Fruit fly (Drosophila melanogaster) whole organism, prepupa: ENCODE results near the gene Scsalpha2.

Source experiments
- CG10631 ChIP-seq: fragments of 200-800 bp; sonication (Bioruptor generic); optimal IDR thresholded peaks from 2 replicates; lab custom pipeline; 2016; ENCODE audit warnings: missing biosample characterization, missing genetic modification characterization
- CG10669 ChIP-seq: fragments of 200-800 bp; sonication (Bioruptor generic); optimal IDR thresholded peaks from 3 replicates; lab custom pipeline; 2018; ENCODE audit warnings: missing biosample characterization, mild to moderate bottlenecking, missing genetic modification characterization, moderate library complexity
- CG11294 ChIP-seq: fragments of 200-800 bp; sonication (Bioruptor generic); IDR thresholded peaks from 2 replicates; pipeline ENCODE4 v1.3.6; 2022; ENCODE audit warnings: missing biosample characterization, missing genetic modification characterization
- CG11762 ChIP-seq: fragments of 200-800 bp; sonication (Bioruptor generic); optimal IDR thresholded peaks from 3 replicates; lab custom pipeline; 2016; ENCODE audit warnings: missing biosample characterization, missing genetic modification characterization; ENCODE audit not compliant: insufficient read depth
- CG11902 ChIP-seq: fragments of 200-800 bp; sonication (Bioruptor generic); optimal IDR thresholded peaks from 3 replicates; lab custom pipeline; 2016; ENCODE audit warnings: missing biosample characterization, missing genetic modification characterization
- CG1621 ChIP-seq: fragments of 200-800 bp; sonication (Bioruptor generic); optimal IDR thresholded peaks from 3 replicates; lab custom pipeline; 2018; ENCODE audit warnings: missing biosample characterization, mild to moderate bottlenecking, missing genetic modification characterization
- CG3032 ChIP-seq: fragments of 200-800 bp; optimal IDR thresholded peaks from 2 replicates; lab custom pipeline; 2019; ENCODE audit warnings: missing biosample characterization, mild to moderate bottlenecking, missing genetic modification characterization, moderate library complexity
- CG32006 ChIP-seq: fragments of 200-800 bp; sonication (Bioruptor generic); optimal IDR thresholded peaks from 3 replicates; lab custom pipeline; 2017; ENCODE audit warnings: missing biosample characterization, mild to moderate bottlenecking, missing genetic modification characterization
- CG4318 ChIP-seq: fragments of 200-800 bp; sonication (Bioruptor generic); optimal IDR thresholded peaks from 3 replicates; lab custom pipeline; 2017; ENCODE audit warnings: missing biosample characterization, mild to moderate bottlenecking, missing genetic modification characterization
- CG6163 ChIP-seq: fragments of 200-800 bp; sonication (Bioruptor generic); IDR thresholded peaks from 3 replicates; pipeline ENCODE4 v1.3.6; 2022; ENCODE audit warnings: missing biosample characterization, missing genetic modification characterization
- CG6276 ChIP-seq: fragments of 200-800 bp; sonication (Bioruptor generic); optimal IDR thresholded peaks from 2 replicates; lab custom pipeline; 2017; ENCODE audit warnings: missing biosample characterization, mild to moderate bottlenecking, missing genetic modification characterization
- CG6792 ChIP-seq: fragments of 200-800 bp; sonication (Bioruptor generic); optimal IDR thresholded peaks from 3 replicates; lab custom pipeline; 2016; ENCODE audit warnings: missing biosample characterization, missing genetic modification characterization
- CG7368 ChIP-seq: fragments of 200-800 bp; sonication (Bioruptor generic); optimal IDR thresholded peaks from 3 replicates; lab custom pipeline; 2016; ENCODE audit warnings: missing biosample characterization, missing genetic modification characterization
- CG8119 ChIP-seq: fragments of 200-800 bp; sonication (Bioruptor generic); IDR thresholded peaks from 3 replicates; pipeline ENCODE4 v1.3.6; 2022; ENCODE audit warnings: missing biosample characterization, missing genetic modification characterization
- CG9139 ChIP-seq: fragments of 200-800 bp; sonication (Bioruptor generic); optimal IDR thresholded peaks from 3 replicates; lab custom pipeline; 2017; ENCODE audit warnings: missing biosample characterization, mild to moderate bottlenecking, missing genetic modification characterization
- Ets21C ChIP-seq: fragments of 200-800 bp; sonication (Bioruptor generic); optimal IDR thresholded peaks from 3 replicates; lab custom pipeline; 2016; ENCODE audit warnings: missing biosample characterization, missing genetic modification characterization
- Gug ChIP-seq: fragments of 200-800 bp; sonication (Bioruptor generic); IDR thresholded peaks from 2 replicates; pipeline ENCODE4 v1.3.6; 2022; ENCODE audit warnings: missing biosample characterization, missing genetic modification characterization
- Lpt ChIP-seq: fragments of 200-800 bp; sonication (Bioruptor generic); optimal IDR thresholded peaks from 3 replicates; lab custom pipeline; 2016; ENCODE audit warnings: missing biosample characterization, missing genetic modification characterization
- Met ChIP-seq: fragments of 200-800 bp; sonication (Bioruptor generic); optimal IDR thresholded peaks from 3 replicates; lab custom pipeline; 2016; ENCODE audit warnings: missing biosample characterization, missing genetic modification characterization
- Smox ChIP-seq: fragments of 200-800 bp; sonication (Bioruptor generic); optimal IDR thresholded peaks from 3 replicates; lab custom pipeline; 2016; ENCODE audit warnings: missing biosample characterization, missing genetic modification characterization
- Sox14 ChIP-seq: fragments of 200-800 bp; sonication (Bioruptor generic); optimal IDR thresholded peaks from 3 replicates; lab custom pipeline; 2016; ENCODE audit warnings: missing biosample characterization, missing genetic modification characterization
- Sox15 ChIP-seq: fragments of 200-800 bp; sonication (Bioruptor generic); optimal IDR thresholded peaks from 3 replicates; lab custom pipeline; 2016; ENCODE audit warnings: missing biosample characterization, missing genetic modification characterization
- achi ChIP-seq: fragments of 200-800 bp; sonication (Bioruptor generic); optimal IDR thresholded peaks from 3 replicates; lab custom pipeline; 2016; ENCODE audit warnings: missing biosample characterization, missing genetic modification characterization
- acj6 ChIP-seq: fragments of 200-800 bp; sonication (Bioruptor generic); optimal IDR thresholded peaks from 3 replicates; lab custom pipeline; 2016; ENCODE audit warnings: missing biosample characterization, missing genetic modification characterization
- dac ChIP-seq: fragments of 200-800 bp; sonication (Bioruptor generic); optimal IDR thresholded peaks from 2 replicates; lab custom pipeline; 2017; ENCODE audit warnings: missing biosample characterization, mild to moderate bottlenecking, missing genetic modification characterization
- dsx ChIP-seq: fragments of 200-800 bp; optimal IDR thresholded peaks from 3 replicates; lab custom pipeline; 2019; ENCODE audit warnings: missing biosample characterization, mild to moderate bottlenecking, missing genetic modification characterization, moderate library complexity; ENCODE audit not compliant: poor library complexity, severe bottlenecking
- esn ChIP-seq: fragments of 200-800 bp; sonication (Bioruptor generic); optimal IDR thresholded peaks from 2 replicates; lab custom pipeline; 2016; ENCODE audit warnings: missing biosample characterization, mild to moderate bottlenecking, missing genetic modification characterization, moderate library complexity
- fkh ChIP-seq: fragments of 200-800 bp; sonication (Bioruptor generic); optimal IDR thresholded peaks from 3 replicates; lab custom pipeline; 2017; ENCODE audit warnings: missing biosample characterization, mild to moderate bottlenecking, missing genetic modification characterization, moderate library complexity
- lz ChIP-seq: fragments of 200-800 bp; sonication (Bioruptor generic); optimal IDR thresholded peaks from 3 replicates; lab custom pipeline; 2016; ENCODE audit warnings: missing biosample characterization, missing genetic modification characterization
- net ChIP-seq: fragments of 200-800 bp; sonication (Bioruptor generic); optimal IDR thresholded peaks from 3 replicates; lab custom pipeline; 2016; ENCODE audit warnings: missing biosample characterization, missing genetic modification characterization
- ss ChIP-seq, 2 experiments: fragments of 200-800 bp; sonication (Bioruptor generic); optimal IDR thresholded peaks; 2 replicates in 1 of 2; 3 replicates in 1 of 2; lab custom pipeline; 2017 to 2018; ENCODE audit warnings: mild to moderate bottlenecking in 2 of 2, missing biosample characterization in 2 of 2, missing genetic modification characterization in 2 of 2, moderate library complexity in 1 of 2
- vri ChIP-seq: fragments of 200-800 bp; sonication (Bioruptor generic); optimal IDR thresholded peaks from 3 replicates; lab custom pipeline; 2016; ENCODE audit warnings: missing biosample characterization, mild to moderate bottlenecking, missing genetic modification characterization

Gene Scsalpha2

DNA sequence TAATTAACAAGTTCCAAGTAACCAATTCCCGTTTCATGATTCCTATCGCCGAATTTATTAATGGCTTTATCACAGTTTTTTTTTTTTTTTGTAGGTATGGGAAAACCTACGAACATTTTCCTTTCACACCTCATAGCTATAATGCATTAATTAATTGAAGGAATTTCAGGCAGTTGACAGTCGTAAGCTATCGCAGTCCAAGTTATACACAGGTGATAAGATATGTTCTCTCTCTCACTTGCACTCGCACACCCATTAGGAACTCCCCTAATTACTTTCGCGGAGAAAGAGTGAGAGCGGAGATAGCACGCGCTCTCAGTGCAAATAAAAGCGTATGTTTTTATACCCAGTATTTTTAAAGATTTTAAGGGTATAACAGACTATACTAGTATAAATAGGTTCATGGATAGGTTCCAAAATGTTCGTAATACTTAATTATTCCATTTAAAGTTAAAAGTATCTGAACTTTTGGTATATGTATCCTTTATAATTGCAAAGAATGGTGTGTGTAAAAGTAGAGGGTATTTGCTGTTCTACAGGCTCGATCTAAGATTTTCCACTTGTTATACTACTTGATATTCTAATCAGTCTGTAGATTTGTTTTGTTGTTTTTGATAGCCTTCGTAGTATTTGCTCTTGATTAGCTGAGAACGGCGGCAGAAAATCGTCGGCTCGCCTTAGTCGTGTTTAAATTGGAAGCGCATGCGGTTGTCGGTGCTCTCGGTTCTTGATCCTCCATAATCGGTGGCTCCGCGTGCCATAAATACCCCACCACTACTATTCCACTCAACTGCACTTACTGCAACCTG, 2.3 kb downstream of the Scsalpha2 start, which contains the start of gene Dys (continued):
- peak; percentile 19 for TF ChIP-seq Sox15 (GFP tag; lab: Kevin White, UChicago)
- TF ChIP-seq fkh (GFP tag; lab: Kevin White, UChicago) = peak; percentile 97
- no peak for TF ChIP-seq dsx (GFP tag; lab: Kevin White, UChicago)
- TF ChIP-seq CG11902 (GFP tag; lab: Kevin White, UChicago) = no peak
- TF ChIP-seq lz = peak; percentile 53
- TF ChIP-seq CG8119 (GFP tag; lab: Robert Waterston, UW) = 0 out of 3 replicates have a peak, but pooled peaks have one; percentile 48
- TF ChIP-seq CG6792 (GFP tag; lab: Kevin White, UChicago) = peak; percentile 21
- TF ChIP-seq CG11762 (GFP tag; lab: Kevin White, UChicago) = no peak
- TF ChIP-seq Ets21C = peak; percentile 35

DNA sequence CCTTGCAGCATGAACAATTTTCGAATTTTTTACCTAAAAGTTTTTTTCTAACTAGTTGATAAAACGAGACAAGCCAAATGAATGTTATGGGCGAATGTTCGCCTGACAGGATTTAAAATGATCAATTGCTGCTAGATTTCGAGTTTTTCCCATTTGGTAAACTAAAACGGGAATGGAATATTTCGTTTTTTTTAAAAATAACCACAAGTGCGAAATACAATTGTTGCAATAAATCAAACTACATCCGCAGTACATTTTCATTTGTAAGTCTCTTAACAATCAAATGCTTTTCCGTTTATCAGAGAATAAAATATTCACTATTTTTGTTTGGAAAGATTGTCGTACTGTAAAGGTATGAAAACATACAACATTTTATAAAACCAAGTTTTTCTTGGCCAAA, 37.8 kb downstream of the Scsalpha2 start, which contains the start of gene CG3517:
Gene CG3517 (minus strand): TSS at position 101 of the 400 bp plus-strand sequence.
- no peak for TF ChIP-seq CG3032 (tag; lab: Kevin White, UChicago)
- TF ChIP-seq CG1621 (tag; lab: Kevin White, UChicago) = no peak
- TF ChIP-seq vri = no peak
- TF ChIP-seq CG11294 (GFP tag; lab: Robert Waterston, UW) = no peak
- no peak for TF ChIP-seq ss (GFP tag; optimal IDR thresholded peaks at IDR 0.05; lab: Kevin White, UChicago)
- no peak for TF ChIP-seq Met (GFP tag; lab: Kevin White, UChicago)
- TF ChIP-seq Ets21C = no peak
- no peak for TF ChIP-seq acj6 (GFP tag; lab: Kevin White, UChicago)
- TF ChIP-seq Smox = no peak
- TF ChIP-seq CG10631 (GFP tag; lab: Kevin White, UChicago) = no peak
- TF ChIP-seq CG32006 (GFP tag; lab: Kevin White, UChicago) = no peak
- no peak for TF ChIP-seq esn
- TF ChIP-seq CG10669 (GFP tag; lab: Kevin White, UChicago) = no peak
- TF ChIP-seq dac (GFP tag; lab: Kevin White, UChicago) = no peak
- no peak for TF ChIP-seq net (GFP tag; lab: Kevin White, UChicago)

dm6 chr3R:19412434-19412833, 50.4 kb downstream of the Scsalpha2 start, which contains the start of gene CG31221:
Gene CG31221, plus strand, starts transcription at chr3R:19412689.
- no peak for TF ChIP-seq Sox14 (GFP tag; lab: Kevin White, UChicago)
- TF ChIP-seq CG4318 (GFP tag; lab: Kevin White, UChicago) = no peak
- TF ChIP-seq CG7368 = no peak
- TF ChIP-seq CG6276 (GFP tag; lab: Kevin White, UChicago) = no peak
- TF ChIP-seq CG1621 (tag; lab: Kevin White, UChicago) = no peak
- no peak for TF ChIP-seq CG32006 (GFP tag; lab: Kevin White, UChicago)
- no peak for TF ChIP-seq achi (GFP tag; lab: Kevin White, UChicago)
- TF ChIP-seq esn = no peak
- TF ChIP-seq CG9139 (GFP tag; lab: Kevin White, UChicago) = no peak
- no peak for TF ChIP-seq fkh (GFP tag; lab: Kevin White, UChicago)
- TF ChIP-seq Lpt (GFP tag; lab: Kevin White, UChicago) = no peak
- TF ChIP-seq CG6163 (GFP tag; lab: Robert Waterston, UW) = no peak
- no peak for TF ChIP-seq Gug
